Fruit fly (Drosophila melanogaster): Measurements from ENCODE around the gene CG4151.

DNA sequence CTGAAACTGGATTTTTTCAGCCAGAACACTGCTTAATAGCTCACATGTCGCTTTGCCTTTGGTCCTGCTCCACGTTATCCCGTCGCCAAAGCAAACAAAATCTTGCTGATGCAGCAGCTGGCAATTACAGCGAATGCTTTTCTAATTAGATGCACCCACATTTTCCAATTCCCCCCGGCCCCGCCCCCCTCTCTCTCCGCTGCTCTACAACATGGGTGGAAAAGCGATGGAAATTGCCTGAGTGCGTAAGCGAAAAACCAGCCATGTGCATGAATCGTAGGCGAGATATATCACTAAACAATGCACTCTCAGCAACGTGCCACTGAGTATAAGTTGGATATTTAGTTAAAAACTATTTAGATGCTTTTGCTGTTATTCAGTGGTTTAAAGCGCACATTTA lies 13.9 kb downstream of the CG4151 start:
- TF ChIP-seq toe (GFP tag; optimal IDR thresholded peaks at IDR 0.05) (no peak), pad (GFP tag; optimal IDR thresholded peaks at IDR 0.05) (no peak), CG1620 (GFP tag; optimal IDR thresholded peaks at IDR 0.05) (no peak), CG7045 (GFP tag; optimal IDR thresholded peaks at IDR 0.05) (no peak), CG14711 (tag; optimal IDR thresholded peaks at IDR 0.05) (no peak), CG33017 (tag; optimal IDR thresholded peaks at IDR 0.05) (no peak), ovo (GFP tag; optimal IDR thresholded peaks at IDR 0.05) (no peak), Mnt (GFP tag; optimal IDR thresholded peaks at IDR 0.05) (no peak), Hr96 (GFP tag; optimal IDR thresholded peaks at IDR 0.05) (no peak), CG12768 (GFP tag; optimal IDR thresholded peaks at IDR 0.05) (no peak), kay (GFP tag; ENCODE audit: borderline replicate concordance) (no peak)
